Fruit fly (Drosophila melanogaster) whole organism, embryonic: ENCODE results near the gene trbl.

Source experiments
- Abd-B ChIP-seq: fragments of 200-800 bp; sonication (Bioruptor generic); optimal IDR thresholded peaks from 2 replicates; lab custom pipeline; 2018; ENCODE audit warnings: missing biosample characterization, mild to moderate bottlenecking, missing genetic modification characterization, moderate library complexity
- Adf1 ChIP-seq: fragments of 200-800 bp; sonication (Bioruptor generic); IDR thresholded peaks from 2 replicates; pipeline ENCODE4 v1.3.6; 2022; ENCODE audit warnings: missing biosample characterization, missing genetic modification characterization
- Atf3 ChIP-seq: fragments of 200-800 bp; sonication (Bioruptor generic); optimal IDR thresholded peaks from 3 replicates; lab custom pipeline; 2016; ENCODE audit warnings: missing biosample characterization, missing genetic modification characterization
- C15 ChIP-seq: fragments of 200-800 bp; sonication (Bioruptor generic); IDR thresholded peaks from 3 replicates; pipeline ENCODE4 v1.3.6; 2022; ENCODE audit warnings: missing biosample characterization, missing genetic modification characterization
- CG11093 ChIP-seq: fragments of 200-800 bp; sonication (Bioruptor generic); IDR thresholded peaks from 3 replicates; pipeline ENCODE4 v1.3.6; 2022; ENCODE audit warnings: missing biosample characterization, missing genetic modification characterization
- CG14014 ChIP-seq: fragments of 200-800 bp; sonication (Bioruptor generic); IDR thresholded peaks from 2 replicates; pipeline ENCODE4 v1.3.6; 2022; ENCODE audit warnings: missing biosample characterization, missing genetic modification characterization
- CG15011 ChIP-seq: fragments of 200-800 bp; sonication (Bioruptor generic); optimal IDR thresholded peaks from 3 replicates; lab custom pipeline; 2018; ENCODE audit warnings: missing biosample characterization, mild to moderate bottlenecking, missing genetic modification characterization
- CG1647 ChIP-seq: fragments of 200-800 bp; sonication (Bioruptor generic); optimal IDR thresholded peaks from 3 replicates; lab custom pipeline; 2016; ENCODE audit warnings: missing biosample characterization, missing genetic modification characterization
- CG16815 ChIP-seq: fragments of 200-800 bp; sonication (Bioruptor generic); optimal IDR thresholded peaks from 3 replicates; lab custom pipeline; 2017; ENCODE audit warnings: missing biosample characterization, mild to moderate bottlenecking, missing genetic modification characterization
- CG17829 ChIP-seq: fragments of 200-800 bp; optimal IDR thresholded peaks from 2 replicates; lab custom pipeline; 2019; ENCODE audit warnings: missing biosample characterization, mild to moderate bottlenecking, missing genetic modification characterization, moderate library complexity
- CG18476 ChIP-seq: fragments of 200-800 bp; sonication (Bioruptor generic); optimal IDR thresholded peaks from 2 replicates; lab custom pipeline; 2016; ENCODE audit warnings: missing biosample characterization, mild to moderate bottlenecking, missing genetic modification characterization
- CG3995 ChIP-seq: fragments of 200-800 bp; sonication (Bioruptor generic); optimal IDR thresholded peaks from 3 replicates; lab custom pipeline; 2016; ENCODE audit warnings: missing biosample characterization, missing genetic modification characterization
- CG4328 ChIP-seq: fragments of 200-800 bp; sonication (Bioruptor generic); optimal IDR thresholded peaks from 3 replicates; lab custom pipeline; 2017; ENCODE audit warnings: missing biosample characterization, missing genetic modification reagents, missing genetic modification characterization
- CG5245 ChIP-seq: fragments of 200-800 bp; sonication (Bioruptor generic); optimal IDR thresholded peaks from 3 replicates; lab custom pipeline; 2016; ENCODE audit warnings: missing biosample characterization, missing genetic modification characterization
- CG7745 ChIP-seq: fragments of 200-800 bp; sonication (Bioruptor generic); optimal IDR thresholded peaks from 2 replicates; lab custom pipeline; 2018; ENCODE audit warnings: missing biosample characterization, mild to moderate bottlenecking, missing genetic modification characterization, moderate library complexity
- CG7786 ChIP-seq: fragments of 200-800 bp; sonication (Bioruptor generic); optimal IDR thresholded peaks from 2 replicates; lab custom pipeline; 2016; ENCODE audit warnings: missing biosample characterization, missing genetic modification characterization
- CG8924 ChIP-seq: fragments of 200-800 bp; optimal IDR thresholded peaks from 3 replicates; lab custom pipeline; 2019; ENCODE audit warnings: missing biosample characterization, mild to moderate bottlenecking, missing genetic modification characterization, moderate library complexity
- Dbx ChIP-seq: fragments of 200-800 bp; sonication (Bioruptor generic); IDR thresholded peaks from 3 replicates; pipeline ENCODE4 v1.3.6; 2022; ENCODE audit warnings: missing biosample characterization, missing genetic modification characterization
- Dfd ChIP-seq, 2 experiments: fragments of >200 bp; optimal IDR thresholded peaks; 2 replicates each; lab custom pipeline; 2017; ENCODE audit warnings: missing biosample characterization in 2 of 2, missing genetic modification characterization in 2 of 2
- Fer3 ChIP-seq: fragments of 200-800 bp; sonication (Bioruptor generic); optimal IDR thresholded peaks from 2 replicates; lab custom pipeline; 2018; ENCODE audit warnings: missing biosample characterization, mild to moderate bottlenecking, missing genetic modification characterization, moderate library complexity
- H2.0 ChIP-seq: fragments of 200-800 bp; sonication (Bioruptor generic); IDR thresholded peaks from 2 replicates; pipeline ENCODE4 v1.3.6; 2022; ENCODE audit warnings: missing biosample characterization, missing genetic modification characterization
- HmgZ ChIP-seq: fragments of 200-800 bp; sonication (Bioruptor generic); optimal IDR thresholded peaks from 2 replicates; lab custom pipeline; 2018; ENCODE audit warnings: missing biosample characterization, mild to moderate bottlenecking, missing genetic modification characterization
- Hsf ChIP-seq: fragments of 200-800 bp; sonication (Bioruptor generic); optimal IDR thresholded peaks from 3 replicates; lab custom pipeline; 2016; ENCODE audit warnings: missing biosample characterization, missing genetic modification characterization
- Jarid2 ChIP-seq: fragments of 200-800 bp; sonication (Bioruptor generic); optimal IDR thresholded peaks from 3 replicates; lab custom pipeline; 2017; ENCODE audit warnings: mild to moderate bottlenecking, missing biosample characterization, missing genetic modification reagents, missing genetic modification characterization
- MESR4 ChIP-seq: fragments of 200-800 bp; sonication (Bioruptor generic); optimal IDR thresholded peaks from 2 replicates; lab custom pipeline; 2018; ENCODE audit warnings: missing biosample characterization, mild to moderate bottlenecking, missing genetic modification characterization, moderate library complexity
- Mad ChIP-seq: fragments of 200-800 bp; sonication (Bioruptor generic); optimal IDR thresholded peaks from 2 replicates; lab custom pipeline; 2016; ENCODE audit warnings: missing biosample characterization, missing genetic modification characterization
- Meics ChIP-seq: fragments of 200-800 bp; sonication (Bioruptor generic); optimal IDR thresholded peaks from 2 replicates; lab custom pipeline; 2017; ENCODE audit warnings: missing biosample characterization, mild to moderate bottlenecking, missing genetic modification characterization
- Mes4 ChIP-seq: fragments of 200-800 bp; sonication (Bioruptor generic); optimal IDR thresholded peaks from 2 replicates; lab custom pipeline; 2016; ENCODE audit warnings: missing biosample characterization, missing genetic modification characterization
- ap ChIP-seq: fragments of 200-800 bp; sonication (Bioruptor generic); IDR thresholded peaks from 2 replicates; pipeline ENCODE4 v1.3.6; 2022; ENCODE audit warnings: missing biosample characterization, missing genetic modification characterization
- bcd ChIP-seq: fragments of 200-800 bp; sonication (Bioruptor generic); optimal IDR thresholded peaks from 2 replicates; lab custom pipeline; 2017; ENCODE audit warnings: missing biosample characterization, mild to moderate bottlenecking, missing genetic modification characterization
- cad ChIP-seq: fragments of >200 bp; optimal IDR thresholded peaks from 2 replicates; lab custom pipeline; 2017; ENCODE audit warnings: missing biosample characterization, missing genetic modification characterization
- chif ChIP-seq, 2 experiments: fragments of 200-800 bp; sonication (Bioruptor generic); optimal IDR thresholded peaks; 3 replicates each; lab custom pipeline; 2016; ENCODE audit warnings: missing biosample characterization in 2 of 2, missing genetic modification characterization in 2 of 2
- corto ChIP-seq: fragments of 200-800 bp; sonication (Bioruptor generic); optimal IDR thresholded peaks from 2 replicates; lab custom pipeline; 2016; ENCODE audit warnings: missing biosample characterization, mild to moderate bottlenecking, missing genetic modification characterization, moderate library complexity
- crp ChIP-seq, 2 experiments: fragments of 200-800 bp; sonication (Bioruptor generic); optimal IDR thresholded peaks; 2 replicates in 1 of 2; 3 replicates in 1 of 2; lab custom pipeline; 2017; ENCODE audit warnings: missing biosample characterization in 2 of 2, missing genetic modification characterization in 2 of 2, mild to moderate bottlenecking in 1 of 2, moderate library complexity in 1 of 2
- dmrt11E ChIP-seq: fragments of 200-800 bp; sonication (Bioruptor generic); optimal IDR thresholded peaks from 3 replicates; lab custom pipeline; 2018; ENCODE audit warnings: missing biosample characterization, mild to moderate bottlenecking, missing genetic modification characterization, moderate library complexity
- emc ChIP-seq: fragments of 200-800 bp; sonication (Bioruptor generic); optimal IDR thresholded peaks from 2 replicates; lab custom pipeline; 2016; ENCODE audit warnings: missing biosample characterization, missing genetic modification characterization
- en ChIP-seq: fragments of 200-800 bp; sonication (Bioruptor generic); optimal IDR thresholded peaks from 2 replicates; lab custom pipeline; 2016; ENCODE audit warnings: missing biosample characterization, missing genetic modification characterization
- grau ChIP-seq: fragments of 200-800 bp; optimal IDR thresholded peaks from 3 replicates; lab custom pipeline; 2019; ENCODE audit warnings: missing biosample characterization, mild to moderate bottlenecking, missing genetic modification characterization, moderate library complexity
- grn ChIP-seq: fragments of 200-800 bp; sonication (Bioruptor generic); optimal IDR thresholded peaks from 3 replicates; lab custom pipeline; 2017; ENCODE audit warnings: missing biosample characterization, missing genetic modification characterization
- kay ChIP-seq: fragments of 200-800 bp; sonication (Bioruptor generic); optimal IDR thresholded peaks from 2 replicates; lab custom pipeline; 2016; ENCODE audit warnings: missing biosample characterization, missing genetic modification characterization
- luna ChIP-seq: fragments of 200-800 bp; sonication (Bioruptor generic); optimal IDR thresholded peaks from 2 replicates; lab custom pipeline; 2016; ENCODE audit warnings: missing biosample characterization, missing genetic modification characterization
- mam ChIP-seq: fragments of 200-800 bp; sonication (Bioruptor generic); optimal IDR thresholded peaks from 3 replicates; lab custom pipeline; 2016; ENCODE audit warnings: missing biosample characterization, missing genetic modification characterization
- nerfin-1 ChIP-seq: fragments of 200-800 bp; sonication (Bioruptor generic); optimal IDR thresholded peaks from 3 replicates; lab custom pipeline; 2019; ENCODE audit warnings: missing biosample characterization, mild to moderate bottlenecking, missing genetic modification characterization, moderate library complexity
- odd ChIP-seq: fragments of 200-800 bp; sonication (Bioruptor generic); optimal IDR thresholded peaks from 2 replicates; lab custom pipeline; 2017; ENCODE audit warnings: missing biosample characterization, mild to moderate bottlenecking, missing genetic modification characterization
- otp ChIP-seq: fragments of 200-800 bp; sonication (Bioruptor generic); IDR thresholded peaks from 3 replicates; pipeline ENCODE4, ENCODE4 v1.3.6; 2022; ENCODE audit warnings: missing biosample characterization, missing genetic modification characterization
- scrt ChIP-seq: fragments of 200-800 bp; sonication (Bioruptor generic); optimal IDR thresholded peaks from 2 replicates; lab custom pipeline; 2018; ENCODE audit warnings: missing biosample characterization, mild to moderate bottlenecking, missing genetic modification characterization, moderate library complexity
- tgo ChIP-seq: fragments of 200-800 bp; sonication (Bioruptor generic); IDR thresholded peaks from 3 replicates; pipeline ENCODE4 v1.3.6; 2022; ENCODE audit warnings: missing biosample characterization, missing genetic modification characterization
- toy ChIP-seq: fragments of 200-800 bp; sonication (Bioruptor generic); IDR thresholded peaks from 2 replicates; pipeline ENCODE4 v1.3.6; 2022; ENCODE audit warnings: missing biosample characterization, missing genetic modification characterization
- tup ChIP-seq: fragments of 200-800 bp; sonication (Bioruptor generic); optimal IDR thresholded peaks from 2 replicates; lab custom pipeline; 2016; ENCODE audit warnings: missing biosample characterization, mild to moderate bottlenecking, missing genetic modification characterization, moderate library complexity
- wor ChIP-seq: fragments of 200-800 bp; sonication (Bioruptor generic); IDR thresholded peaks from 2 replicates; pipeline ENCODE4 v1.3.6; 2022; ENCODE audit warnings: missing biosample characterization, missing genetic modification characterization
- yki ChIP-seq: fragments of >200 bp; optimal IDR thresholded peaks from 3 replicates; lab custom pipeline; 2018

The trbl gene

DNA sequence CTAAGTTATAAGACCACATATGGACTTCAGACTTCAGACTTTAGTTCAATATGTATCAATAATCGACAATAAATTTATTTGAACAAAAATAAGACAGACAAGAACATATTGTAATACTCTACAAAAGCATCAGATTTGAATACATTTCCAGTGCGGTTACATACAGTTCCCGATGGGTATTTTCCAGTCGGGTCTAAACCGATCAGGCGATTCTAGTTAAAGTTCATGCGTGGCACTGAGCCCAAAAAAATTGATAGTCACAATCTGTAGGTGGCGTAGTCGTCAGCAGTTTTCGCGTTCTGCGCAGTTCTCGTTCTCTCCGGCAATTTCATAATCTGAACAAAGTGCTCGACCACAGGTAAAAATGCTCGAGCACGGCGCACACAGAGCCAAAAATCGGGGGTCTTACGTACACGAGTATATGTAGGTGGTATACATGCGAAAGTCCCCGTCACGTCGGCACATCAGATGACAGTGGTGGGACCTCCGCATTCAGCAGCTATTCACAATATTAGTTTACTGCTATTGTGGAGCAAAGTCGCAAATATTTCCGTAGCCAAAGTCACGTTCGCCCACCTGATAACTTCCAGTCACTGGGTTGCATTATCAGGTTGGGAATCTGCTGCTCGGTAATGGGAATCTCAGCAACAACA lies 6.0 kb downstream of the trbl start (continued):
- TF ChIP-seq CG18476 (GFP tag; lab: Kevin White, UChicago) (peak; percentile 31), CG16815 (GFP tag; lab: Kevin White, UChicago) (peak; percentile 49), Mad (GFP tag; lab: Kevin White, UChicago) (no peak), odd (GFP tag; lab: Kevin White, UChicago) (no peak), crp (GFP tag; optimal IDR thresholded peaks at IDR 0.05; lab: Kevin White, UChicago) (no peak), grn (peak; percentile 72), kay (GFP tag; lab: Kevin White, UChicago) (no peak), Abd-B (GFP tag; lab: Kevin White, UChicago) (no peak), CG4328 (GFP tag; lab: Kevin White, UChicago) (peak; percentile 34), CG8924 (tag; lab: Kevin White, UChicago) (peak; percentile 52), chif (GFP tag; optimal IDR thresholded peaks at IDR 0.05; lab: Kevin White, UChicago) (peak in 1 of 2 experiments; percentile 2), CG17829 (tag; lab: Kevin White, UChicago) (no peak), Dfd (GFP tag; optimal IDR thresholded peaks at IDR 0.05; lab: Kevin White, UChicago) (no peak), CG15011 (GFP tag; lab: Kevin White, UChicago) (peak; percentile 20), mam (GFP tag; lab: Kevin White, UChicago) (peak; percentile 58), C15 (GFP tag; lab: Robert Waterston, UW) (no peak), Adf1 (peak; percentile 55), tgo (GFP tag; lab: Robert Waterston, UW) (no peak; the same call in 2 of the 3 replicates), luna (no peak), MESR4 (GFP tag; lab: Kevin White, UChicago) (no peak), cad (GFP tag; lab: Kevin White, UChicago) (no peak), ap (no peak), corto (GFP tag; lab: Kevin White, UChicago) (no peak), dmrt11E (tag; lab: Kevin White, UChicago) (no peak), Jarid2 (GFP tag; lab: Kevin White, UChicago) (no peak), CG14014 (GFP tag; lab: Robert Waterston, UW) (no peak), HmgZ (tag; lab: Kevin White, UChicago) (peak; percentile 72), scrt (no peak), grau (tag; lab: Kevin White, UChicago) (peak; percentile 64), CG1647 (GFP tag; lab: Kevin White, UChicago) (peak; percentile 54), Atf3 (GFP tag; lab: Kevin White, UChicago) (no peak), toy (GFP tag; lab: Robert Waterston, UW) (no peak), yki (lab: Kevin White, UChicago) (no peak), nerfin-1 (tag; lab: Kevin White, UChicago) (no peak), CG11093 (GFP tag; lab: Robert Waterston, UW) (no peak), bcd (GFP tag; lab: Kevin White, UChicago) (peak; percentile 53), Meics (GFP tag; lab: Kevin White, UChicago) (peak; percentile 76), Hsf (GFP tag; lab: Kevin White, UChicago) (peak; percentile 62), Mes4 (no peak), H2.0 (GFP tag; lab: Robert Waterston, UW) (no peak), CG5245 (GFP tag; lab: Kevin White, UChicago) (no peak), CG7745 (tag; lab: Kevin White, UChicago) (no peak), CG7786 (GFP tag; lab: Kevin White, UChicago) (peak; percentile 45), Dbx (GFP tag; lab: Robert Waterston, UW) (0 out of 3 replicates have a peak, but pooled peaks have one; percentile 46), en (GFP tag; lab: Kevin White, UChicago) (no peak), Fer3 (tag; lab: Kevin White, UChicago) (peak; percentile 31), otp (0 out of 3 replicates have a peak, but pooled peaks have one; percentile 26), wor (GFP tag; lab: Robert Waterston, UW) (no peak), tup (GFP tag; lab: Kevin White, UChicago) (no peak), emc (peak; percentile 56), CG3995 (GFP tag; lab: Kevin White, UChicago) (peak; percentile 95)
